Fruit fly (Drosophila melanogaster) whole organism, embryonic: Measurements from ENCODE around the gene Sps2.

Experiments
- Abd-B ChIP-seq: fragments of 200-800 bp; sonication (Bioruptor generic); optimal IDR thresholded peaks from 2 replicates; lab custom pipeline; 2018; ENCODE audit warnings: missing biosample characterization, mild to moderate bottlenecking, missing genetic modification characterization, moderate library complexity
- BEAF-32 ChIP-seq: fragments of 200-800 bp; sonication (Bioruptor generic); optimal IDR thresholded peaks from 3 replicates; lab custom pipeline; 2017; ENCODE audit warnings: missing biosample characterization, missing genetic modification characterization, mild to moderate bottlenecking, moderate library complexity, missing genetic modification reagents
- Blimp-1 ChIP-seq: fragments of 200-800 bp; sonication (Bioruptor generic); optimal IDR thresholded peaks from 3 replicates; lab custom pipeline; 2018; ENCODE audit warnings: missing biosample characterization, missing genetic modification characterization, mild to moderate bottlenecking, moderate library complexity, missing genetic modification reagents
- Bteb2 ChIP-seq: fragments of 200-800 bp; sonication (Bioruptor generic); optimal IDR thresholded peaks from 2 replicates; lab custom pipeline; 2016; ENCODE audit warnings: missing biosample characterization, missing genetic modification characterization
- CG11085 ChIP-seq: fragments of 200-800 bp; sonication (Bioruptor generic); IDR thresholded peaks from 2 replicates; pipeline ENCODE4 v1.3.6; 2022; ENCODE audit warnings: missing biosample characterization, missing genetic modification characterization
- CG13287 ChIP-seq: fragments of 200-800 bp; sonication (Bioruptor generic); IDR thresholded peaks from 2 replicates; pipeline ENCODE4 v1.3.6; 2022; ENCODE audit warnings: missing biosample characterization, missing genetic modification characterization; ENCODE audit not compliant: partially characterized antibody
- CG14710 ChIP-seq: fragments of 200-800 bp; sonication (Bioruptor generic); optimal IDR thresholded peaks from 3 replicates; lab custom pipeline; 2019; ENCODE audit warnings: missing biosample characterization, mild to moderate bottlenecking, missing genetic modification characterization, moderate library complexity
- CG14965 ChIP-seq: fragments of 200-800 bp; sonication (Bioruptor generic); optimal IDR thresholded peaks from 2 replicates; lab custom pipeline; 2016; ENCODE audit warnings: missing biosample characterization, missing genetic modification characterization, borderline replicate concordance
- CG15269 ChIP-seq: fragments of 200-800 bp; sonication (Bioruptor generic); optimal IDR thresholded peaks from 2 replicates; lab custom pipeline; 2018; ENCODE audit warnings: missing biosample characterization, mild to moderate bottlenecking, missing genetic modification characterization, moderate library complexity
- CG15696 ChIP-seq: fragments of 200-800 bp; sonication (Bioruptor generic); optimal IDR thresholded peaks from 2 replicates; lab custom pipeline; 2019; ENCODE audit warnings: missing biosample characterization, mild to moderate bottlenecking, missing genetic modification characterization, moderate library complexity
- CG16779 ChIP-seq: fragments of 200-800 bp; sonication (Bioruptor generic); IDR thresholded peaks from 2 replicates; pipeline ENCODE4 v1.3.6; 2022; ENCODE audit warnings: missing biosample characterization, missing genetic modification characterization
- CG17186 ChIP-seq: fragments of 200-800 bp; sonication (Bioruptor generic); optimal IDR thresholded peaks from 3 replicates; lab custom pipeline; 2017; ENCODE audit warnings: missing biosample characterization, missing genetic modification reagents, missing genetic modification characterization
- CG2120 ChIP-seq: fragments of 200-800 bp; sonication (Bioruptor generic); optimal IDR thresholded peaks from 3 replicates; lab custom pipeline; 2016; ENCODE audit warnings: missing biosample characterization, missing genetic modification characterization
- CG4707 ChIP-seq: fragments of 200-800 bp; sonication (Bioruptor generic); optimal IDR thresholded peaks from 2 replicates; lab custom pipeline; 2018; ENCODE audit warnings: missing biosample characterization, mild to moderate bottlenecking, missing genetic modification characterization, moderate library complexity
- CG5180 ChIP-seq: fragments of 200-800 bp; sonication (Bioruptor generic); optimal IDR thresholded peaks from 3 replicates; lab custom pipeline; 2017; ENCODE audit warnings: missing biosample characterization, missing genetic modification characterization, mild to moderate bottlenecking, moderate library complexity, missing genetic modification reagents
- CG8944 ChIP-seq: fragments of 200-800 bp; sonication (Bioruptor generic); optimal IDR thresholded peaks from 3 replicates; lab custom pipeline; 2016; ENCODE audit warnings: missing biosample characterization, missing genetic modification characterization
- CTCF ChIP-seq: fragments of 200-800 bp; sonication (Bioruptor generic); optimal IDR thresholded peaks from 2 replicates; lab custom pipeline; 2017; ENCODE audit warnings: missing biosample characterization, mild to moderate bottlenecking, missing genetic modification characterization, moderate library complexity
- D19B ChIP-seq: fragments of 200-800 bp; sonication (Bioruptor generic); optimal IDR thresholded peaks from 2 replicates; lab custom pipeline; 2017; ENCODE audit warnings: missing biosample characterization, mild to moderate bottlenecking, missing genetic modification characterization
- Dek ChIP-seq: fragments of 200-800 bp; sonication (Bioruptor generic); optimal IDR thresholded peaks from 3 replicates; lab custom pipeline; 2019; ENCODE audit warnings: missing biosample characterization, mild to moderate bottlenecking, missing genetic modification characterization, moderate library complexity
- HLH54F ChIP-seq: fragments of 200-800 bp; sonication (Bioruptor generic); optimal IDR thresholded peaks from 3 replicates; lab custom pipeline; 2016; ENCODE audit warnings: missing biosample characterization, missing genetic modification characterization
- Hsf ChIP-seq: fragments of 200-800 bp; sonication (Bioruptor generic); optimal IDR thresholded peaks from 3 replicates; lab custom pipeline; 2016; ENCODE audit warnings: missing biosample characterization, missing genetic modification characterization
- Lim3 ChIP-seq: fragments of 200-800 bp; sonication (Bioruptor generic); IDR thresholded peaks from 2 replicates; pipeline ENCODE4 v1.3.6; 2022; ENCODE audit warnings: missing biosample characterization, missing genetic modification characterization
- Lpt ChIP-seq: fragments of >200 bp; optimal IDR thresholded peaks from 2 replicates; lab custom pipeline; 2018; ENCODE audit warnings: missing biosample characterization, missing genetic modification characterization
- Mad ChIP-seq: fragments of 200-800 bp; sonication (Bioruptor generic); optimal IDR thresholded peaks from 2 replicates; lab custom pipeline; 2016; ENCODE audit warnings: missing biosample characterization, missing genetic modification characterization
- Opbp ChIP-seq: fragments of 200-800 bp; sonication (Bioruptor generic); IDR thresholded peaks from 3 replicates; pipeline ENCODE4 v1.3.6; 2022; ENCODE audit warnings: missing biosample characterization, missing genetic modification characterization; ENCODE audit not compliant: partially characterized antibody
- Ravus ChIP-seq: fragments of 200-800 bp; sonication (Bioruptor generic); IDR thresholded peaks from 2 replicates; pipeline ENCODE4 v1.3.6; 2022; ENCODE audit warnings: missing biosample characterization, missing genetic modification characterization
- Scr ChIP-seq: fragments of 200-800 bp; sonication (Bioruptor generic); IDR thresholded peaks from 2 replicates; pipeline ENCODE4 v1.3.6; 2022; ENCODE audit warnings: missing biosample characterization, missing genetic modification characterization; ENCODE audit not compliant: partially characterized antibody
- Sox102F ChIP-seq: fragments of 200-800 bp; sonication (Bioruptor generic); optimal IDR thresholded peaks from 2 replicates; lab custom pipeline; 2018; ENCODE audit warnings: missing biosample characterization, mild to moderate bottlenecking, missing genetic modification characterization, moderate library complexity
- Sry-δ ChIP-seq: fragments of 200-800 bp; sonication (Bioruptor generic); optimal IDR thresholded peaks from 2 replicates; lab custom pipeline; 2016; ENCODE audit warnings: missing biosample characterization, missing genetic modification characterization
- Usf ChIP-seq: fragments of 200-800 bp; sonication (Bioruptor generic); optimal IDR thresholded peaks from 2 replicates; lab custom pipeline; 2017; ENCODE audit warnings: missing genotype, missing biosample characterization, missing genetic modification characterization
- ac ChIP-seq: fragments of 200-800 bp; sonication (Bioruptor generic); optimal IDR thresholded peaks from 3 replicates; lab custom pipeline; 2017; ENCODE audit warnings: missing biosample characterization, mild to moderate bottlenecking, missing genetic modification characterization
- cas ChIP-seq: fragments of 200-800 bp; sonication (Bioruptor generic); IDR thresholded peaks from 2 replicates; pipeline ENCODE4 v1.3.6; 2022; ENCODE audit warnings: missing biosample characterization, missing genetic modification characterization
- caup ChIP-seq: fragments of 200-800 bp; sonication (Bioruptor generic); optimal IDR thresholded peaks from 3 replicates; lab custom pipeline; 2017; ENCODE audit warnings: missing biosample characterization, mild to moderate bottlenecking, missing genetic modification characterization, moderate library complexity; ENCODE audit not compliant: severe bottlenecking
- chn ChIP-seq: fragments of 200-800 bp; sonication (Bioruptor generic); optimal IDR thresholded peaks from 2 replicates; lab custom pipeline; 2016; ENCODE audit warnings: missing biosample characterization, missing genetic modification characterization
- crol ChIP-seq: fragments of 200-800 bp; sonication (Bioruptor generic); IDR thresholded peaks from 2 replicates; pipeline ENCODE4 v1.3.6; 2022; ENCODE audit warnings: missing biosample characterization, missing genetic modification characterization
- knrl ChIP-seq: fragments of 200-800 bp; sonication (Bioruptor generic); IDR thresholded peaks from 3 replicates; pipeline ENCODE4 v1.3.6; 2022; ENCODE audit warnings: missing biosample characterization, missing genetic modification characterization; ENCODE audit not compliant: partially characterized antibody
- lmd ChIP-seq: fragments of 200-800 bp; sonication (Bioruptor generic); IDR thresholded peaks from 2 replicates; pipeline ENCODE4 v1.3.6; 2022; ENCODE audit warnings: missing biosample characterization, missing genetic modification characterization
- nerfin-2 ChIP-seq: fragments of 200-800 bp; sonication (Bioruptor generic); IDR thresholded peaks from 2 replicates; pipeline ENCODE4 v1.3.6; 2022; ENCODE audit warnings: missing biosample characterization, missing genetic modification characterization; ENCODE audit not compliant: partially characterized antibody
- oc ChIP-seq: fragments of 200-800 bp; sonication (Bioruptor generic); optimal IDR thresholded peaks from 2 replicates; lab custom pipeline; 2018; ENCODE audit warnings: missing biosample characterization, mild to moderate bottlenecking, missing genetic modification characterization, moderate library complexity
- pum ChIP-seq: fragments of 200-800 bp; sonication (Bioruptor generic); optimal IDR thresholded peaks from 2 replicates; lab custom pipeline; 2016; ENCODE audit warnings: missing biosample characterization, missing genetic modification characterization
- pzg ChIP-seq: fragments of 200-800 bp; sonication (Bioruptor generic); optimal IDR thresholded peaks from 3 replicates; lab custom pipeline; 2018; ENCODE audit warnings: missing biosample characterization, mild to moderate bottlenecking, missing genetic modification characterization, moderate library complexity
- run ChIP-seq: fragments of 200-800 bp; sonication (Bioruptor generic); optimal IDR thresholded peaks from 3 replicates; lab custom pipeline; 2018; ENCODE audit warnings: missing biosample characterization, mild to moderate bottlenecking, missing genetic modification characterization
- sens-2 ChIP-seq: fragments of 200-800 bp; sonication (Bioruptor generic); IDR thresholded peaks from 2 replicates; pipeline ENCODE4 v1.3.6; 2022; ENCODE audit warnings: missing biosample characterization, missing genetic modification characterization
- sim ChIP-seq: fragments of 200-800 bp; sonication (Bioruptor generic); IDR thresholded peaks from 2 replicates; pipeline ENCODE4 v1.3.6; 2022; ENCODE audit warnings: missing biosample characterization, missing genetic modification characterization
- slbo ChIP-seq: fragments of 200-800 bp; sonication (Bioruptor generic); IDR thresholded peaks from 2 replicates; pipeline ENCODE4 v1.3.6; 2022; ENCODE audit warnings: missing biosample characterization, missing genetic modification characterization
- sna ChIP-seq: fragments of 200-800 bp; sonication (Bioruptor generic); IDR thresholded peaks from 2 replicates; pipeline ENCODE4 v1.3.6; 2022; ENCODE audit warnings: missing biosample characterization, missing genetic modification characterization; ENCODE audit not compliant: partially characterized antibody
- sob ChIP-seq: fragments of 200-800 bp; sonication (Bioruptor generic); IDR thresholded peaks from 2 replicates; pipeline ENCODE4 v1.3.6; 2022; ENCODE audit warnings: missing biosample characterization, missing genetic modification characterization
- toy ChIP-seq: fragments of 200-800 bp; sonication (Bioruptor generic); IDR thresholded peaks from 2 replicates; pipeline ENCODE4 v1.3.6; 2022; ENCODE audit warnings: missing biosample characterization, missing genetic modification characterization
- yki ChIP-seq: fragments of >200 bp; optimal IDR thresholded peaks from 3 replicates; lab custom pipeline; 2018
- zen2 ChIP-seq: fragments of 200-800 bp; sonication (Bioruptor generic); IDR thresholded peaks from 3 replicates; pipeline ENCODE4 v1.3.6; 2022; ENCODE audit warnings: missing biosample characterization, missing genetic modification characterization; ENCODE audit not compliant: partially characterized antibody

The Sps2 gene

dm6 chr2L:10344029-10344606 is 1.7 kb downstream of the Sps2 start, which contains the start of gene Frmd5 (continued):
- TF ChIP-seq CG13287 (GFP tag; lab: Robert Waterston, UW) = peak; percentile 62
- no peak for TF ChIP-seq ac
- TF ChIP-seq Sox102F (GFP tag; lab: Kevin White, UChicago) = no peak
- TF ChIP-seq CG14710 (tag; lab: Kevin White, UChicago) = no peak
- no peak for TF ChIP-seq Lpt (GFP tag; lab: Kevin White, UChicago)
- TF ChIP-seq CTCF = no peak
- TF ChIP-seq sna (GFP tag; lab: Robert Waterston, UW) = peak; percentile 44; the same call in 1 of the 2 replicates
- TF ChIP-seq run (tag; lab: Kevin White, UChicago) = no peak
- TF ChIP-seq Abd-B (GFP tag; lab: Kevin White, UChicago) = no peak
- TF ChIP-seq oc (tag; lab: Kevin White, UChicago) = no peak
- peak; percentile 22 for TF ChIP-seq pzg (GFP tag; lab: Kevin White, UChicago)
- TF ChIP-seq crol = no peak
- no peak for TF ChIP-seq Mad
- TF ChIP-seq zen2 (GFP tag; lab: Robert Waterston, UW) = 0 out of 3 replicates have a peak, but pooled peaks have one; percentile 28
- TF ChIP-seq lmd (GFP tag; lab: Robert Waterston, UW) = no peak
- no peak for TF ChIP-seq Lim3 (GFP tag; lab: Robert Waterston, UW)
- TF ChIP-seq cas (GFP tag; lab: Robert Waterston, UW) = no peak
- TF ChIP-seq Opbp (GFP tag; lab: Robert Waterston, UW) = peak; percentile 67; the same call in 2 of the 3 replicates
- peak; percentile 50; the same call in 1 of the 2 replicates for TF ChIP-seq nerfin-2 (GFP tag; lab: Robert Waterston, UW)
- no peak for TF ChIP-seq CG16779
- TF ChIP-seq CG14965 (GFP tag; lab: Kevin White, UChicago) = no peak
- no peak for TF ChIP-seq Blimp-1 (GFP tag; lab: Kevin White, UChicago)
- no peak for TF ChIP-seq Hsf (GFP tag; lab: Kevin White, UChicago)
- no peak for TF ChIP-seq chn (GFP tag; lab: Kevin White, UChicago)
- no peak for TF ChIP-seq CG8944 (GFP tag; lab: Kevin White, UChicago)
- no peak for TF ChIP-seq Usf (GFP tag; lab: Kevin White, UChicago)
- TF ChIP-seq, all 482 proteins: peak for 28

dm6 chr2L:10351130-10351529 is 8.7 kb downstream of the Sps2 start:
- no peak for TF ChIP-seq knrl
- TF ChIP-seq D19B (GFP tag; lab: Kevin White, UChicago) = no peak
- TF ChIP-seq Hsf (GFP tag; lab: Kevin White, UChicago) = no peak
- no peak for TF ChIP-seq sens-2 (GFP tag; lab: Robert Waterston, UW)
- TF ChIP-seq BEAF-32 (GFP tag; lab: Kevin White, UChicago) = no peak
- TF ChIP-seq CG17186 (GFP tag; lab: Kevin White, UChicago) = no peak
- TF ChIP-seq Bteb2 (GFP tag; lab: Kevin White, UChicago) = no peak
- no peak for TF ChIP-seq Scr (GFP tag; lab: Robert Waterston, UW)
- no peak for TF ChIP-seq CG15269
- no peak for TF ChIP-seq CG5180 (GFP tag; lab: Kevin White, UChicago)
- no peak for TF ChIP-seq HLH54F (GFP tag; lab: Kevin White, UChicago)
- TF ChIP-seq Ravus (GFP tag; lab: Robert Waterston, UW) = no peak
- peak; percentile 14 for TF ChIP-seq pum
- TF ChIP-seq CG15696 = peak; percentile 8
- TF ChIP-seq toy (GFP tag; lab: Robert Waterston, UW) = no peak
- no peak for TF ChIP-seq sob (GFP tag; lab: Robert Waterston, UW)
- TF ChIP-seq slbo = no peak
- no peak for TF ChIP-seq yki (lab: Kevin White, UChicago)
- no peak for TF ChIP-seq Sry-δ (GFP tag; lab: Kevin White, UChicago)
- no peak for TF ChIP-seq CG2120 (GFP tag; lab: Kevin White, UChicago)
- no peak for TF ChIP-seq sim (GFP tag; lab: Robert Waterston, UW)
- no peak for TF ChIP-seq caup
- no peak for TF ChIP-seq CG11085
- TF ChIP-seq CG4707 (GFP tag; lab: Kevin White, UChicago) = no peak
- TF ChIP-seq Dek (tag; lab: Kevin White, UChicago) = no peak
